Worm (Caenorhabditis elegans) whole organism, L4 larva: ENCODE results near the gene srh-40.
A peak's percentile ranks its signal among the peaks of the same experiment; 100 is the strongest.

Experiments
- D1046.2 ChIP-seq: fragments of 200-800 bp; sonication (Bioruptor generic); IDR thresholded peaks from 2 replicates; pipeline ENCODE4 v1.3.6; 2022; ENCODE audit warnings: missing genetic modification characterization, missing compliant biosample characterization
- F10B5.3 ChIP-seq: sonication (generic microtip); optimal IDR thresholded peaks from 2 replicates; lab custom pipeline; 2016; ENCODE audit warnings: mild to moderate bottlenecking, missing genetic modification characterization, missing compliant biosample characterization
- F44E2.7 ChIP-seq: fragments of 200-800 bp; sonication (Bioruptor generic); IDR thresholded peaks from 2 replicates; pipeline ENCODE4 v2.1.2; 2022; ENCODE audit warnings: missing genetic modification characterization, missing compliant biosample characterization
- F49E8.2 ChIP-seq: sonication (generic microtip); optimal IDR thresholded peaks from 2 replicates; lab custom pipeline; 2016; ENCODE audit warnings: missing compliant biosample characterization, mild to moderate bottlenecking, missing genetic modification characterization, borderline replicate concordance
- R02D3.7 ChIP-seq: fragments of 150-350 bp; sonication (generic microtip); optimal IDR thresholded peaks from 3 replicates; lab custom pipeline; 2014; ENCODE audit warnings: missing biosample characterization, missing genetic modification characterization
- Y75B8A.6 ChIP-seq: fragments of 200-800 bp; sonication (Bioruptor generic); IDR thresholded peaks from 2 replicates; pipeline ENCODE4 v1.3.6; 2022; ENCODE audit warnings: missing genetic modification reagents, missing genetic modification characterization, missing compliant biosample characterization
- arid-1 ChIP-seq: fragments of 200-800 bp; sonication (Bioruptor generic); conservative IDR thresholded peaks from 2 replicates; pipeline ENCODE4 v1.3.6; 2022; ENCODE audit warnings: missing genetic modification reagents, missing genetic modification characterization, missing compliant biosample characterization
- attf-4 ChIP-seq: sonication (generic microtip); optimal IDR thresholded peaks from 3 replicates; lab custom pipeline; 2017; ENCODE audit warnings: missing biosample characterization, missing genetic modification characterization
- ceh-44 ChIP-seq: fragments of 200-800 bp; sonication (Bioruptor generic); IDR thresholded peaks from 2 replicates; pipeline ENCODE4 v1.3.6; 2022; ENCODE audit warnings: missing genetic modification reagents, missing genetic modification characterization, missing compliant biosample characterization
- cey-2 ChIP-seq: sonication (generic microtip); optimal IDR thresholded peaks from 3 replicates; lab custom pipeline; 2017; ENCODE audit warnings: missing genetic modification characterization, mild to moderate bottlenecking, missing compliant biosample characterization, antibody characterized with exemption, borderline replicate concordance; ENCODE audit not compliant: insufficient read depth
- ctbp-1 ChIP-seq: fragments of 200-800 bp; sonication (Bioruptor generic); IDR thresholded peaks from 2 replicates; pipeline ENCODE4 v1.3.6; 2022; ENCODE audit warnings: missing genetic modification reagents, missing genetic modification characterization, missing compliant biosample characterization
- daf-16 ChIP-seq, 3 experiments: sonication (generic microtip); optimal IDR thresholded peaks; 2 replicates each; lab custom pipeline; 2016 to 2017; ENCODE audit warnings: missing genetic modification characterization in 3 of 3, missing genetic modification reagents in 3 of 3, mild to moderate bottlenecking in 2 of 3, missing compliant biosample characterization in 2 of 3, missing biosample characterization in 1 of 3, moderate library complexity in 1 of 3
- daf-8 ChIP-seq: fragments of 200-800 bp; sonication (Bioruptor generic); IDR thresholded peaks from 2 replicates; pipeline ENCODE4 v1.3.6; 2022; ENCODE audit warnings: missing genetic modification characterization, missing compliant biosample characterization
- dmd-8 ChIP-seq: fragments of 200-800 bp; sonication (Bioruptor generic); IDR thresholded peaks from 2 replicates; pipeline ENCODE4 v1.3.6; 2022; ENCODE audit warnings: missing genetic modification characterization, missing compliant biosample characterization
- dmd-9 ChIP-seq: fragments of 200-800 bp; sonication (Bioruptor generic); IDR thresholded peaks from 2 replicates; pipeline ENCODE4 v1.3.6; 2022; ENCODE audit warnings: missing genetic modification reagents, missing genetic modification characterization, missing compliant biosample characterization
- dve-1 ChIP-seq: sonication (generic microtip); optimal IDR thresholded peaks from 2 replicates; lab custom pipeline; 2017; ENCODE audit warnings: antibody characterized with exemption, mild to moderate bottlenecking, missing genetic modification characterization, missing compliant biosample characterization; ENCODE audit not compliant: insufficient read depth
- egl-43 ChIP-seq: fragments of 200-800 bp; sonication (Bioruptor generic); IDR thresholded peaks from 2 replicates; pipeline ENCODE4 v1.3.6; 2022; ENCODE audit warnings: missing genetic modification reagents, missing genetic modification characterization, missing compliant biosample characterization
- fos-1 ChIP-seq: fragments of 150-350 bp; optimal IDR thresholded peaks from 2 replicates; lab custom pipeline; 2014; ENCODE audit warnings: missing biosample characterization, missing genetic modification characterization
- gei-8 ChIP-seq: fragments of 200-800 bp; sonication (Bioruptor generic); optimal IDR thresholded peaks from 2 replicates; lab custom pipeline; 2018; ENCODE audit warnings: mild to moderate bottlenecking, missing genetic modification characterization, missing compliant biosample characterization
- hlh-11 ChIP-seq: fragments of 200-800 bp; sonication (Bioruptor generic); optimal IDR thresholded peaks from 2 replicates; lab custom pipeline; 2018; ENCODE audit warnings: mild to moderate bottlenecking, missing genetic modification characterization, missing compliant biosample characterization
- hlh-30 ChIP-seq: sonication (generic microtip); optimal IDR thresholded peaks from 2 replicates; lab custom pipeline; 2017; ENCODE audit warnings: antibody characterized with exemption, mild to moderate bottlenecking, missing genetic modification characterization, missing compliant biosample characterization; ENCODE audit not compliant: insufficient read depth
- jun-1 ChIP-seq: fragments of 150-350 bp; optimal IDR thresholded peaks from 2 replicates; lab custom pipeline; 2014; ENCODE audit warnings: missing biosample characterization, missing genetic modification reagents, missing genetic modification characterization
- lin-13 ChIP-seq: fragments of 150-350 bp; optimal IDR thresholded peaks from 2 replicates; lab custom pipeline; 2014; ENCODE audit warnings: missing biosample characterization, missing genetic modification reagents, missing genetic modification characterization
- lin-15B ChIP-seq: fragments of 150-350 bp; sonication (generic microtip); optimal IDR thresholded peaks from 3 replicates; lab custom pipeline; 2014; ENCODE audit warnings: missing biosample characterization, missing genetic modification characterization
- lin-38 ChIP-seq: fragments of 200-800 bp; sonication (Bioruptor generic); IDR thresholded peaks from 2 replicates; pipeline ENCODE4 v1.3.6; 2022; ENCODE audit warnings: missing genetic modification reagents, missing genetic modification characterization, missing compliant biosample characterization
- lin-39 ChIP-seq: fragments of 150-350 bp; optimal IDR thresholded peaks from 2 replicates; lab custom pipeline; 2014; ENCODE audit warnings: missing biosample characterization, missing genetic modification reagents, missing genetic modification characterization
- lsy-2 ChIP-seq, 2 experiments: fragments of 150-350 bp in 1 of 2; sonication (generic microtip) in 1 of 2; optimal IDR thresholded peaks; 2 replicates each; lab custom pipeline; 2014 to 2017; ENCODE audit warnings: missing biosample characterization in 2 of 2, missing genetic modification characterization in 2 of 2
- madf-5 ChIP-seq, 2 experiments: fragments of 200-800 bp; sonication (Bioruptor generic); IDR thresholded peaks; 2 replicates each; pipeline ENCODE4 v1.3.6; 2022; ENCODE audit warnings: missing compliant biosample characterization in 2 of 2, missing genetic modification characterization in 2 of 2
- nhr-10 ChIP-seq: fragments of 150-350 bp; optimal IDR thresholded peaks from 2 replicates; lab custom pipeline; 2014; ENCODE audit warnings: missing biosample characterization, missing genetic modification characterization
- nhr-11 ChIP-seq: fragments of 150-350 bp; optimal IDR thresholded peaks from 2 replicates; lab custom pipeline; 2014; ENCODE audit warnings: missing biosample characterization, missing genetic modification characterization
- nhr-111 ChIP-seq: fragments of 200-800 bp; sonication (Bioruptor generic); optimal IDR thresholded peaks from 2 replicates; lab custom pipeline; 2018; ENCODE audit warnings: mild to moderate bottlenecking, missing genetic modification characterization, missing compliant biosample characterization
- nhr-28 ChIP-seq: fragments of 150-350 bp; optimal IDR thresholded peaks from 2 replicates; lab custom pipeline; 2014; ENCODE audit warnings: missing biosample characterization, missing genetic modification characterization
- nhr-41 ChIP-seq: fragments of 200-800 bp; sonication (Bioruptor generic); IDR thresholded peaks from 2 replicates; pipeline ENCODE4 v1.3.6; 2022; ENCODE audit warnings: missing genetic modification reagents, missing genetic modification characterization, missing compliant biosample characterization
- nhr-42 ChIP-seq: fragments of 200-800 bp; sonication (Bioruptor generic); IDR thresholded peaks from 2 replicates; pipeline ENCODE4 v1.3.6; 2022; ENCODE audit warnings: missing genetic modification characterization, missing compliant biosample characterization
- nhr-6 ChIP-seq: fragments of 150-350 bp; optimal IDR thresholded peaks from 2 replicates; lab custom pipeline; 2014; ENCODE audit warnings: missing biosample characterization, missing genetic modification characterization
- nhr-76 ChIP-seq: fragments of 150-350 bp; optimal IDR thresholded peaks from 2 replicates; lab custom pipeline; 2014; ENCODE audit warnings: missing biosample characterization, missing genetic modification characterization
- pha-4 ChIP-seq, 2 experiments: fragments of 150-350 bp in 1 of 2; fragments of 200-800 bp in 1 of 2; sonication (Bioruptor generic) in 1 of 2; IDR thresholded peaks in 1 of 2; optimal IDR thresholded peaks in 1 of 2; 2 replicates each; pipeline versions ENCODE4 v1.3.6 to Lab custom; 2014 to 2022; ENCODE audit warnings: missing genetic modification characterization in 2 of 2, missing genetic modification reagents in 2 of 2, missing biosample characterization in 1 of 2, missing compliant biosample characterization in 1 of 2
- pqm-1 ChIP-seq: sonication (generic microtip); optimal IDR thresholded peaks from 2 replicates; lab custom pipeline; 2017; ENCODE audit warnings: missing biosample characterization, missing genetic modification characterization
- saeg-2 ChIP-seq: fragments of 200-800 bp; sonication (Bioruptor generic); IDR thresholded peaks from 2 replicates; pipeline ENCODE4 v1.3.6; 2022; ENCODE audit warnings: missing genetic modification reagents, missing genetic modification characterization, missing compliant biosample characterization
- sdz-12 ChIP-seq: fragments of 200-800 bp; sonication (Bioruptor generic); optimal IDR thresholded peaks from 2 replicates; lab custom pipeline; 2018; ENCODE audit warnings: mild to moderate bottlenecking, missing genetic modification characterization, missing compliant biosample characterization
- set-16 ChIP-seq: fragments of 200-800 bp; sonication (Bioruptor generic); IDR thresholded peaks from 2 replicates; pipeline ENCODE4 v1.3.6; 2022; ENCODE audit warnings: missing genetic modification reagents, missing genetic modification characterization, missing compliant biosample characterization
- skn-1 ChIP-seq: fragments of 150-350 bp; optimal IDR thresholded peaks from 2 replicates; lab custom pipeline; 2014; ENCODE audit warnings: missing biosample characterization, missing genetic modification characterization
- snpc-4 ChIP-seq: fragments of 150-350 bp; optimal IDR thresholded peaks from 2 replicates; lab custom pipeline; 2014; ENCODE audit warnings: missing biosample characterization, missing genetic modification characterization
- spr-3 ChIP-seq: fragments of 200-800 bp; sonication (Bioruptor generic); optimal IDR thresholded peaks from 2 replicates; lab custom pipeline; 2018; ENCODE audit warnings: mild to moderate bottlenecking, missing genetic modification characterization, missing compliant biosample characterization
- unc-130 ChIP-seq: sonication (generic microtip); optimal IDR thresholded peaks from 2 replicates; lab custom pipeline; 2016; ENCODE audit warnings: missing genetic modification reagents, missing genetic modification characterization, missing compliant biosample characterization
- unc-39 ChIP-seq: sonication (generic microtip); optimal IDR thresholded peaks from 2 replicates; lab custom pipeline; 2017; ENCODE audit warnings: missing biosample characterization, missing genetic modification characterization
- vab-7 ChIP-seq: fragments of 200-800 bp; sonication (Bioruptor generic); IDR thresholded peaks from 2 replicates; pipeline ENCODE4 v1.3.6; 2022; ENCODE audit warnings: missing genetic modification reagents, missing genetic modification characterization, missing compliant biosample characterization
- zip-11 ChIP-seq: fragments of 200-800 bp; sonication (Bioruptor generic); IDR thresholded peaks from 2 replicates; pipeline ENCODE4 v1.3.6; 2022; ENCODE audit warnings: missing genetic modification characterization, missing compliant biosample characterization
- ztf-7 ChIP-seq: fragments of 150-350 bp; optimal IDR thresholded peaks from 2 replicates; lab custom pipeline; 2014; ENCODE audit warnings: missing biosample characterization, missing genetic modification characterization

The srh-40 gene

DNA sequence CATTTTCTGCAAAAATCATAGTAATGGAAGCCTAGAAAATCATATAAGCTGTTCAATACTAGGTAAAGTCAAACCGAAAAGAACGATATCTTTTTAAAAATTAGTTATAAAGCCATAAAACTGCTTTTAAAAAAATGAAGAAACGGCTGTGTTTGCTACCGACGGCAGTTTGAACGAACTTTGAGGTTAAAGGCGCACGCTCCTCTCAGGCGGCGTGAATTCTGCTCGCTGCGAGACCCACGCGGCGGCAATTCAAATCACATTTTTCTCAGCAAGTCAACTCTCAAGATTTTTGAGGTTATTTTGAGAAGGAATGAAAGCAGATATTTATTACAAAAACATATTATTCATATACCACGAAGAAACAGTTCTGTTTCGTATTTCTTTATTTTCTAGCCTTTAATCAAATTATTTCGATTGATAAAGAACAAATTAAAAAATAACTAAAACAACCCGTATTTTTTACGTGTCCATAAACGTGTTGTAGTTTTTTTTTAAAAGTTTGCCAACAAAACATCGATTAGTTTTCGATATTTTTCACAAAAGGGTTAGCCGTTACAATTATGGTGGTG lies 2.4 kb upstream of the srh-40 start, which contains the start of the genes mdh-2 and F20H11.4 (continued):
- TF ChIP-seq spr-3 (GFP tag; lab: Kevin White, UChicago) = no peak
- no peak for TF ChIP-seq snpc-4 (tag; lab: Kevin White, UChicago)
- peak; percentile 55 for TF ChIP-seq unc-130 (GFP tag; lab: Kevin White, UChicago)
- TF ChIP-seq egl-43 = no peak
- no peak for TF ChIP-seq zip-11
- TF ChIP-seq pqm-1 (tag; lab: Kevin White, UChicago) = no peak
- no peak for TF ChIP-seq dmd-8 (GFP tag; lab: Robert Waterston, UW)
- no peak for TF ChIP-seq nhr-10
- TF ChIP-seq dmd-9 (GFP tag; lab: Robert Waterston, UW) = no peak
- no peak for TF ChIP-seq lin-39 (tag; lab: Kevin White, UChicago)
- TF ChIP-seq nhr-28 = peak; percentile 18
- TF ChIP-seq nhr-11 = peak; percentile 34
- no peak for TF ChIP-seq nhr-76
- no peak for TF ChIP-seq nhr-111 (GFP tag; lab: Kevin White, UChicago)
- TF ChIP-seq F49E8.2 = no peak
- TF ChIP-seq sdz-12 (GFP tag; lab: Kevin White, UChicago) = no peak
- TF ChIP-seq gei-8 (GFP tag; lab: Kevin White, UChicago) = no peak
- TF ChIP-seq nhr-6 (tag; lab: Kevin White, UChicago) = peak; percentile 59
- no peak for TF ChIP-seq arid-1 (GFP tag; lab: Robert Waterston, UW)
- no peak for TF ChIP-seq F10B5.3 (tag; lab: Kevin White, UChicago)
- no peak for TF ChIP-seq nhr-42 (GFP tag; lab: Robert Waterston, UW)
- TF ChIP-seq madf-5 (GFP tag; IDR thresholded peaks at IDR 0.05; lab: Robert Waterston, UW) = no peak
- TF ChIP-seq lin-38 (GFP tag; lab: Robert Waterston, UW) = peak; percentile 78
- TF ChIP-seq D1046.2 (GFP tag; lab: Robert Waterston, UW) = no peak
- TF ChIP-seq F44E2.7 (GFP tag; lab: Robert Waterston, UW) = no peak
- no peak for TF ChIP-seq vab-7 (GFP tag; lab: Robert Waterston, UW)
- TF ChIP-seq ceh-44 (GFP tag; lab: Robert Waterston, UW) = no peak
- no peak for TF ChIP-seq lin-15B (tag; lab: Kevin White, UChicago)

DNA sequence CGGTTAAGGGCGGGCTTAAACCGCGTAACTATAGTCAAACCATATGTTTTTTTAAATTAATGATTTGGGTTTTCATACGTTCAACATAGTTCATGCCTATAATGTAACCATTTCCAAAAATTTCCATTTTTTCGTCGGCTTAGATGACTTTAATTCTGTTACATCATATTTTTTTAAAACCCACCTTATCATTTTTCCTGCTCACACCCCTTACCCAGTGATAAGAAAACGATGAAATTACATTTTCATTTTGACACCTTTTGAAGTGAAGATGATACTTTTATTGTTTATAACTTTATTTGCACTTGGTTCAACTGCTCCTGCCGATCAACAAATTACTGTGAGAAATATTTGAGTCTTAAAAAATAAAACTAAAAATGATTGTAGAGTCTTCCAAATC lies 1.7 kb downstream of the srh-40 start, which contains the start of gene ctsa-4.2:
Gene ctsa-4.2 (plus strand): TSS at position 247 of the 400 bp plus-strand sequence.
- TF ChIP-seq pqm-1 (tag; lab: Kevin White, UChicago) (peak; percentile 81), attf-4 (tag; lab: Kevin White, UChicago) (no peak), Y75B8A.6 (no peak), jun-1 (tag; lab: Kevin White, UChicago) (no peak), vab-7 (GFP tag; lab: Robert Waterston, UW) (no peak), hlh-11 (tag; lab: Kevin White, UChicago) (peak; percentile 39), daf-16 (GFP tag; optimal IDR thresholded peaks at IDR 0.05; lab: Kevin White, UChicago) (no peak), daf-16 (tag; optimal IDR thresholded peaks at IDR 0.05; lab: Kevin White, UChicago) (peak; percentile 57), F44E2.7 (GFP tag; lab: Robert Waterston, UW) (no peak), skn-1 (tag; lab: Kevin White, UChicago) (no peak), ztf-7 (tag; lab: Kevin White, UChicago) (peak; percentile 74), unc-39 (tag; lab: Kevin White, UChicago) (no peak), lin-39 (tag; lab: Kevin White, UChicago) (no peak), R02D3.7 (no peak), hlh-30 (no peak), nhr-41 (no peak), ctbp-1 (GFP tag; lab: Robert Waterston, UW) (no peak), F10B5.3 (tag; lab: Kevin White, UChicago) (no peak), lin-15B (tag; lab: Kevin White, UChicago) (no peak), pha-4 (GFP tag; IDR thresholded peaks at IDR 0.05; lab: Robert Waterston, UW) (no peak), pha-4 (tag; optimal IDR thresholded peaks at IDR 0.05; lab: Kevin White, UChicago) (no peak), lin-13 (no peak), nhr-28 (peak; percentile 31), zip-11 (no peak), daf-8 (GFP tag; lab: Robert Waterston, UW) (no peak), lsy-2 (tag; optimal IDR thresholded peaks at IDR 0.05; lab: Kevin White, UChicago) (no peak), cey-2 (tag; lab: Kevin White, UChicago) (no peak), saeg-2 (GFP tag; lab: Robert Waterston, UW) (no peak), set-16 (GFP tag; lab: Robert Waterston, UW) (no peak), dve-1 (tag; lab: Kevin White, UChicago) (peak; percentile 59), fos-1 (no peak)
